Fruit fly (Drosophila melanogaster): ENCODE results near the gene Uros2.

The Uros2 gene

dm6 chr3R:15792427-15792826 is 4.1 kb downstream of the Uros2 start, which contains the start of gene Acyp2 (continued):
- TF ChIP-seq grau (tag; optimal IDR thresholded peaks at IDR 0.05), result peak; percentile 31
- TF ChIP-seq H15 (GFP tag; IDR thresholded peaks at IDR 0.05), result no peak
- TF ChIP-seq Fer2 (tag; optimal IDR thresholded peaks at IDR 0.05), result no peak
- peak; percentile 31; the same call in 1 of the 2 replicates for TF ChIP-seq tna (GFP tag; IDR thresholded peaks at IDR 0.05; ENCODE audit: partially characterized antibody)
- peak; percentile 63 for TF ChIP-seq Hmr (GFP tag; optimal IDR thresholded peaks at IDR 0.05)
- no peak for TF ChIP-seq sens-2 (GFP tag; IDR thresholded peaks at IDR 0.05)
- TF ChIP-seq yki (optimal IDR thresholded peaks at IDR 0.05), result no peak
- TF ChIP-seq CG5180 (GFP tag; optimal IDR thresholded peaks at IDR 0.05), result no peak
- TF ChIP-seq scrt (GFP tag; optimal IDR thresholded peaks at IDR 0.05), result no peak
- TF ChIP-seq TFAM (GFP tag; optimal IDR thresholded peaks at IDR 0.05), result no peak
- peak in 1 of 2 experiments; percentile 48 for TF ChIP-seq Pdp1 (GFP tag; optimal IDR thresholded peaks at IDR 0.05)
- 0 out of 2 replicates have a peak, but pooled peaks have one; percentile 6 for TF ChIP-seq CG32772 (GFP tag; IDR thresholded peaks at IDR 0.05)
- peak; percentile 8 for TF ChIP-seq CG30020 (tag; optimal IDR thresholded peaks at IDR 0.05)
- no peak for TF ChIP-seq fd102C (GFP tag; optimal IDR thresholded peaks at IDR 0.05)
- TF ChIP-seq Hsf (GFP tag; optimal IDR thresholded peaks at IDR 0.05), result peak; percentile 28
- TF ChIP-seq Lpt (GFP tag; optimal IDR thresholded peaks at IDR 0.05), result no peak
- no peak for TF ChIP-seq C15 (GFP tag; IDR thresholded peaks at IDR 0.05)
- TF ChIP-seq CG10209 (GFP tag; optimal IDR thresholded peaks at IDR 0.05), result no peak
- TF ChIP-seq Gug (GFP tag; IDR thresholded peaks at IDR 0.05), result peak; percentile 36; the same call in 1 of the 4 replicates
- no peak for TF ChIP-seq Trl (optimal IDR thresholded peaks at IDR 0.05)
- TF ChIP-seq Trl (GFP tag; optimal IDR thresholded peaks at IDR 0.05), result no peak
- peak; percentile 44 for TF ChIP-seq CG11504 (tag; optimal IDR thresholded peaks at IDR 0.05)
- no peak for TF ChIP-seq CG10959 (GFP tag; IDR thresholded peaks at IDR 0.05)
- no peak for TF ChIP-seq danr (GFP tag; IDR thresholded peaks at IDR 0.05)
- TF ChIP-seq CG9817 (tag; optimal IDR thresholded peaks at IDR 0.05), result peak; percentile 0
- peak; percentile 53 for TF ChIP-seq CG4854 (GFP tag; optimal IDR thresholded peaks at IDR 0.05)
- TF ChIP-seq Asciz (GFP tag; optimal IDR thresholded peaks at IDR 0.05), result no peak
- no peak for TF ChIP-seq bab2 (GFP tag; optimal IDR thresholded peaks at IDR 0.05)
- no peak for TF ChIP-seq dati (GFP tag; IDR thresholded peaks at IDR 0.05)
- no peak for TF ChIP-seq CG2202 (tag; optimal IDR thresholded peaks at IDR 0.05)
- TF ChIP-seq CG2129 (GFP tag; IDR thresholded peaks at IDR 0.05; ENCODE audit: partially characterized antibody), result no peak
- TF ChIP-seq tgo (GFP tag; IDR thresholded peaks at IDR 0.05), result no peak; the same call in 2 of the 3 replicates
- 0 out of 3 replicates have a peak, but pooled peaks have one; percentile 18 for TF ChIP-seq CG17361 (GFP tag; IDR thresholded peaks at IDR 0.05)
- TF ChIP-seq D19B (GFP tag; optimal IDR thresholded peaks at IDR 0.05), result peak; percentile 6
- no peak for TF ChIP-seq CG15073 (GFP tag; optimal IDR thresholded peaks at IDR 0.05)
- TF ChIP-seq CG1792 (GFP tag; optimal IDR thresholded peaks at IDR 0.05), result no peak
- TF ChIP-seq hth (optimal IDR thresholded peaks at IDR 0.05), result no peak
- peak; percentile 77 for TF ChIP-seq CG12659 (GFP tag; optimal IDR thresholded peaks at IDR 0.05)
- no peak for TF ChIP-seq fu2 (GFP tag; optimal IDR thresholded peaks at IDR 0.05)
- peak; percentile 8 for TF ChIP-seq shn (GFP tag; optimal IDR thresholded peaks at IDR 0.05)
- peak; percentile 48; the same call in 1 of the 2 replicates for TF ChIP-seq hbn (GFP tag; IDR thresholded peaks at IDR 0.05; ENCODE audit: partially characterized antibody)
- peak; percentile 37; the same call in 1 of the 3 replicates for TF ChIP-seq ci (GFP tag; IDR thresholded peaks at IDR 0.05)
- no peak for TF ChIP-seq lbe (GFP tag; optimal IDR thresholded peaks at IDR 0.05)
- no peak for TF ChIP-seq Nf-YC (tag; optimal IDR thresholded peaks at IDR 0.05)
- no peak for TF ChIP-seq slou (GFP tag; optimal IDR thresholded peaks at IDR 0.05)
- TF ChIP-seq CG4282 (GFP tag; optimal IDR thresholded peaks at IDR 0.05), result no peak
- no peak for TF ChIP-seq pros (GFP tag; optimal IDR thresholded peaks at IDR 0.05)
- TF ChIP-seq HmgD (GFP tag; optimal IDR thresholded peaks at IDR 0.05), result peak; percentile 35
- TF ChIP-seq ssp (GFP tag; IDR thresholded peaks at IDR 0.05), result no peak
- TF ChIP-seq emc (GFP tag; optimal IDR thresholded peaks at IDR 0.05), result no peak
- no peak for TF ChIP-seq sr (GFP tag; IDR thresholded peaks at IDR 0.05)
- no peak for TF ChIP-seq CG3065 (GFP tag; optimal IDR thresholded peaks at IDR 0.05)

Measured in whole organism, embryonic.